Fruit fly (Drosophila melanogaster): ENCODE measurements around the gene CG8028.

DNA sequence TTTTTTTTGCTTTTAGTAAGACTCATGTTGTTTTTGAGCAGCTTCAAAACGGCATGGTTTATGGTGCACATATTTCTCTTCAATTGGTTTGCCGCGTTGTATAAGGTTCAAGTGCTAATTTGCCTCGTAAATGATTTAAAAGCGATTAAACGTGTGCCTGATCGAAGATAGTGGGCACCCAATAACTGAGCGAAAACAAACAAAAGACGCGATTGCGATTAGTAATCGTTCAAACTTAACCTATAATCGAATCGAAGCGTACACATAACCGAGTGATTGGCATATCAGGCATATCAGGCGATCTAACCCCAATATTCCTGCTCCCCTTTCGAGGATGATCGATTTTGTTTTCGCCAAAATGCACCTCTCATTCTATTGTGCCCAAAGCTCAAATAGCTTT lies 13.9 kb upstream of the CG8028 start:
- TF ChIP-seq CG8632 (GFP tag; optimal IDR thresholded peaks at IDR 0.05) (no peak), Hr38 (GFP tag; optimal IDR thresholded peaks at IDR 0.05) (no peak), Hr39 (GFP tag; optimal IDR thresholded peaks at IDR 0.05) (no peak), CG16779 (tag; optimal IDR thresholded peaks at IDR 0.05) (no peak), acj6 (GFP tag; optimal IDR thresholded peaks at IDR 0.05) (no peak), lz (GFP tag; optimal IDR thresholded peaks at IDR 0.05) (no peak), CG10669 (GFP tag; optimal IDR thresholded peaks at IDR 0.05) (no peak)

Measured in whole organism, prepupa.